Worm (Caenorhabditis elegans) whole organism, L2 larva: Measurements from ENCODE around the gene sre-3.

ENCODE experiments used
- Y55F3AM.14 ChIP-seq: fragments of 200-800 bp; sonication (Bioruptor generic); optimal IDR thresholded peaks from 2 replicates; lab custom pipeline; 2018; ENCODE audit warnings: mild to moderate bottlenecking, missing genetic modification characterization, missing compliant biosample characterization
- aly-2 ChIP-seq: fragments of 150-350 bp; optimal IDR thresholded peaks from 2 replicates; lab custom pipeline; 2014; ENCODE audit warnings: missing biosample characterization, missing genetic modification characterization
- ama-1 ChIP-seq: fragments of 150-350 bp; optimal IDR thresholded peaks from 2 replicates; lab custom pipeline; 2018; ENCODE audit warnings: inconsistent platforms
- ceh-82 ChIP-seq: fragments of 150-350 bp; optimal IDR thresholded peaks from 2 replicates; lab custom pipeline; 2014; ENCODE audit warnings: missing biosample characterization, missing genetic modification characterization
- egl-27 ChIP-seq: sonication (generic microtip); optimal IDR thresholded peaks from 3 replicates; lab custom pipeline; 2017; ENCODE audit warnings: missing biosample characterization, missing genetic modification reagents, missing genetic modification characterization
- fos-1 ChIP-seq: fragments of 150-350 bp; optimal IDR thresholded peaks from 2 replicates; lab custom pipeline; 2014; ENCODE audit warnings: missing biosample characterization, missing genetic modification characterization
- lin-39 ChIP-seq: fragments of 150-350 bp; optimal IDR thresholded peaks from 2 replicates; lab custom pipeline; 2014; ENCODE audit warnings: missing biosample characterization, missing genetic modification reagents, missing genetic modification characterization
- mdl-1 ChIP-seq, 2 experiments: fragments of 150-350 bp in 1 of 2; sonication (generic microtip) in 1 of 2; optimal IDR thresholded peaks; 2 replicates each; lab custom pipeline; 2017; ENCODE audit warnings: missing biosample characterization in 2 of 2, missing genetic modification characterization in 2 of 2
- nhr-11 ChIP-seq: fragments of 150-350 bp; optimal IDR thresholded peaks from 2 replicates; lab custom pipeline; 2014; ENCODE audit warnings: missing biosample characterization, missing genetic modification characterization
- skn-1 ChIP-seq: sonication (generic microtip); optimal IDR thresholded peaks from 2 replicates; lab custom pipeline; 2017; ENCODE audit warnings: missing biosample characterization, missing genetic modification characterization
- sma-3 ChIP-seq: sonication (generic microtip); optimal IDR thresholded peaks from 2 replicates; lab custom pipeline; 2016; ENCODE audit warnings: missing genetic modification reagents, missing genetic modification characterization, missing compliant biosample characterization
- unc-62 ChIP-seq: fragments of 150-350 bp; optimal IDR thresholded peaks from 2 replicates; lab custom pipeline; 2014; ENCODE audit warnings: missing biosample characterization, missing genetic modification reagents, missing genetic modification characterization
- ztf-11 ChIP-seq: sonication (generic microtip); optimal IDR thresholded peaks from 2 replicates; lab custom pipeline; 2017; ENCODE audit warnings: missing biosample characterization, missing genetic modification characterization

ce11 chrII:7408192-7408591, 22.6 kb downstream of the sre-3 start, which contains the start of gene srd-55:
- TF ChIP-seq lin-39 (tag; lab: Kevin White, UChicago) (no peak), ama-1 (lab: Kevin White, UChicago) (no peak), ztf-11 (tag; lab: Kevin White, UChicago) (no peak), Y55F3AM.14 (no peak), fos-1 (tag; lab: Kevin White, UChicago) (no peak), unc-62 (no peak), skn-1 (tag; lab: Kevin White, UChicago) (no peak), nhr-11 (no peak), sma-3 (GFP tag; lab: Kevin White, UChicago) (no peak), egl-27 (tag; lab: Kevin White, UChicago) (no peak), mdl-1 (tag; optimal IDR thresholded peaks at IDR 0.05; lab: Kevin White, UChicago) (no peak), ceh-82 (tag; lab: Kevin White, UChicago) (no peak), aly-2 (tag; lab: Kevin White, UChicago) (no peak)
